Worm (Caenorhabditis elegans) whole organism, mixed stage, embryonic: ENCODE measurements around the gene str-244.

ENCODE experiments used
- M03D4.4 ChIP-seq: sonication (generic microtip); optimal IDR thresholded peaks from 2 replicates; lab custom pipeline; 2017; ENCODE audit warnings: mild to moderate bottlenecking, missing genetic modification characterization, missing compliant biosample characterization
- blmp-1 ChIP-seq: fragments of 150-350 bp; optimal IDR thresholded peaks from 2 replicates; lab custom pipeline; 2014; ENCODE audit warnings: missing biosample characterization, missing genetic modification characterization
- ces-1 ChIP-seq: fragments of 150-350 bp; optimal IDR thresholded peaks from 2 replicates; lab custom pipeline; 2014; ENCODE audit warnings: missing biosample characterization, missing genetic modification reagents, missing genetic modification characterization
- mep-1 ChIP-seq: fragments of 150-350 bp; optimal IDR thresholded peaks from 2 replicates; lab custom pipeline; 2017; ENCODE audit warnings: missing biosample characterization, missing genetic modification reagents, missing genetic modification characterization, inconsistent platforms
- nhr-237 ChIP-seq: fragments of 150-350 bp; optimal IDR thresholded peaks from 2 replicates; lab custom pipeline; 2014; ENCODE audit warnings: missing biosample characterization, missing genetic modification characterization
- pha-4 ChIP-seq: fragments of 150-350 bp; optimal IDR thresholded peaks from 2 replicates; lab custom pipeline; 2018; ENCODE audit warnings: missing biosample characterization, missing genetic modification reagents, missing genetic modification characterization
- unc-62 ChIP-seq: fragments of 150-350 bp; optimal IDR thresholded peaks from 2 replicates; lab custom pipeline; 2014; ENCODE audit warnings: missing biosample characterization, missing genetic modification reagents, missing genetic modification characterization

ce11 chrV:3017930-3018329 is 41.0 kb downstream of the str-244 start:
- no peak for TF ChIP-seq ces-1 (GFP tag; lab: Kevin White, UChicago)
- no peak for TF ChIP-seq pha-4 (tag; lab: Kevin White, UChicago)
- no peak for TF ChIP-seq mep-1 (tag; lab: Kevin White, UChicago)
- no peak for TF ChIP-seq unc-62
- TF ChIP-seq blmp-1 (tag; lab: Kevin White, UChicago): no peak
- TF ChIP-seq M03D4.4 (tag; lab: Kevin White, UChicago): no peak
- no peak for TF ChIP-seq nhr-237 (tag; lab: Kevin White, UChicago)
